Worm (Caenorhabditis elegans): ENCODE data around the gene gar-2.

Gene gar-2

ce11 chrIII:6348578-6348977 lies 39.4 kb downstream of the gar-2 start (continued):
- TF ChIP-seq zag-1 (tag; optimal IDR thresholded peaks at IDR 0.05), result no peak
- TF ChIP-seq nhr-90 (tag; optimal IDR thresholded peaks at IDR 0.05; ENCODE audit: poor library complexity), result no peak
- no peak for TF ChIP-seq ces-1 (GFP tag; optimal IDR thresholded peaks at IDR 0.05)
- TF ChIP-seq nhr-20 (tag; optimal IDR thresholded peaks at IDR 0.05), result no peak
- no peak for TF ChIP-seq C04F5.9 (tag; optimal IDR thresholded peaks at IDR 0.05)
- TF ChIP-seq aly-2 (tag; optimal IDR thresholded peaks at IDR 0.05), result no peak
- no peak for TF ChIP-seq zip-4 (GFP tag; optimal IDR thresholded peaks at IDR 0.05)
- TF ChIP-seq ceh-63 (GFP tag; optimal IDR thresholded peaks at IDR 0.05), result no peak
- no peak for TF ChIP-seq nhr-77 (tag; optimal IDR thresholded peaks at IDR 0.05)
- no peak for TF ChIP-seq grh-1 (GFP tag; IDR thresholded peaks at IDR 0.05)
- no peak for TF ChIP-seq nhr-11 (tag; optimal IDR thresholded peaks at IDR 0.05)
- no peak for TF ChIP-seq unc-98 (GFP tag; IDR thresholded peaks at IDR 0.05)
- TF ChIP-seq lin-13 (GFP tag; optimal IDR thresholded peaks at IDR 0.05), result no peak
- TF ChIP-seq hlh-4 (tag; optimal IDR thresholded peaks at IDR 0.05), result no peak
- no peak for TF ChIP-seq hpl-2 (GFP tag; optimal IDR thresholded peaks at IDR 0.05)
- no peak for TF ChIP-seq nhr-12 (tag; optimal IDR thresholded peaks at IDR 0.05)
- TF ChIP-seq fkh-10 (GFP tag; optimal IDR thresholded peaks at IDR 0.05), result peak; percentile 12
- TF ChIP-seq skn-1 (tag; optimal IDR thresholded peaks at IDR 0.05), result no peak
- no peak for TF ChIP-seq ama-1 (optimal IDR thresholded peaks at IDR 0.05)
- no peak for TF ChIP-seq snpc-4 (tag; optimal IDR thresholded peaks at IDR 0.05)
- no peak for TF ChIP-seq ceh-88 (GFP tag; IDR thresholded peaks at IDR 0.05)
- peak; percentile 44 for TF ChIP-seq egl-13 (tag; optimal IDR thresholded peaks at IDR 0.05)
- no peak for TF ChIP-seq unc-130 (tag; optimal IDR thresholded peaks at IDR 0.05)
- TF ChIP-seq nhr-237 (tag; optimal IDR thresholded peaks at IDR 0.05), result no peak
- TF ChIP-seq nhr-85 (tag), result no peak
- 0 out of 2 replicates have a peak, but pooled peaks have one; percentile 2 for TF ChIP-seq isw-1 (GFP tag; IDR thresholded peaks at IDR 0.05)
- TF ChIP-seq swsn-7 (tag; optimal IDR thresholded peaks at IDR 0.05), result peak; percentile 21
- TF ChIP-seq pqm-1 (tag; optimal IDR thresholded peaks at IDR 0.05), result no peak

DNA sequence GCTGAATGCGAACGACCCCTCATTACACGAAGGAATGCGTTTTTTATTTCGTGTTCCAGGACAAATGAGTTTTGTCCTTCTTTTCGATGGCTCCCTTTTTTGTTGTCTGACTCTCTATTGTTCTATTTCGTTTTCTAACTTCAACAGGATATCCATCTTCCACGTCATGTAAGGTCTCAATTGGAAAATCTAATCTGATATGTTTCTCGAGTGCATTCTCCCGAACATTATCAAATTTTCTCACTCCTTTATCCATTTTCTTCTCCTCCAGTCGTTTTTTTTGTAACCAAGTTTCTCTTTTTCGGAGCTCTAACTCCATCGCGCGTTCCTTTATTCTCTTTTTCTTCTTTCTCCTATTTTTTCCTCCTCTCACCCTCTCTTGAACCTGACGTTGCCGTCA lies 41.3 kb downstream of the gar-2 start:
- TF ChIP-seq lin-14 (GFP tag; optimal IDR thresholded peaks at IDR 0.05) (peak; percentile 48), fkh-10 (GFP tag; optimal IDR thresholded peaks at IDR 0.05) (peak; percentile 92), Y116A8C.19 (tag; optimal IDR thresholded peaks at IDR 0.05; ENCODE audit: borderline replicate concordance) (no peak)

DNA sequence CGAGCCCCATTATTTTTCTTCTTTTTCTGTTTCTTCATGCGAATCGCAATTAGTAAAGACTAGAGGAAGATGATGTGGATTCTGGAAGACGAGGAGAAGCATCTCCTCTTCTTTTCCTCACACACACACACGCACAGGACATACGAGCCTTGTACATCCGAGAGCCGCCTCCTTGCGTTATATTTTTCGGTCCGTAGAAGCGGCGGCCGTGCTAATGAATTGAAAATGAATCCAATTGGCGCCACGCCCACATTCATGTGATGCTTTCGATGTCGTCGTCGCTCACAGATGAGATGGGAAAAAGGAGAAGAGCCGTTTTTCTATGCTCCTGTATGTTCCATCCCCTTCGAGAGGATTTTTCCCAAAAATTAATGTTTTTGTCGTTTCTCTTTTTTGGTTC lies 42.3 kb downstream of the gar-2 start:
- no peak for TF ChIP-seq alr-1 (tag; optimal IDR thresholded peaks at IDR 0.05; ENCODE audit: borderline replicate concordance)
- no peak for TF ChIP-seq lir-3 (tag; optimal IDR thresholded peaks at IDR 0.05; ENCODE audit: poor library complexity)
- TF ChIP-seq nhr-71 (tag; optimal IDR thresholded peaks at IDR 0.05), result peak; percentile 20
- TF ChIP-seq unc-86 (tag; optimal IDR thresholded peaks at IDR 0.05), result peak; percentile 4
- no peak for TF ChIP-seq egl-13 (tag; optimal IDR thresholded peaks at IDR 0.05)
- TF ChIP-seq ceh-63 (GFP tag; optimal IDR thresholded peaks at IDR 0.05), result peak; percentile 63
- peak; percentile 70 for TF ChIP-seq lin-14 (GFP tag; optimal IDR thresholded peaks at IDR 0.05)
- TF ChIP-seq aha-1 (tag; optimal IDR thresholded peaks at IDR 0.05), result no peak

DNA sequence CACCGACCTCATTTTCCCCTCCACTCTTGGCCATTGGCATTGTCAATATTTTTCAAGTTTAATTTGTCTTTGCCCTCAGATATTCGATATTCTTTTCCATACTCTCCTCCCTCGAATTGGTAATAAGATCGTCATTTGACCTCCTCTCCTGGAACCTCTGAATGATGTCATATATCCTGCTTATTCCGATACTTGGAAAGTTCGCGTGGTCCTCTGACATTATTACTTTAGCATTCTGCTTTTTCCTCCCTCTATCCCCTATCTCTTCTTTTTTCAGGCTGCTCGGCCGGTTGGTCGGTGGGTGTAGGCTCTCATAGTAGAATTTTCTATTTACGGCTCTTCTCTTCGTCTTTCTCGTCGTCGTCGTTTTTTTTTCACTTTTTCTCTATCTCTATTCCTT lies 43.3 kb downstream of the gar-2 start:
- TF ChIP-seq lin-39 (tag; optimal IDR thresholded peaks at IDR 0.05) (no peak), lsy-2 (tag; optimal IDR thresholded peaks at IDR 0.05) (peak; percentile 10 to 24), C34B4.2 (tag; optimal IDR thresholded peaks at IDR 0.05) (no peak), fos-1 (tag; optimal IDR thresholded peaks at IDR 0.05) (no peak), lir-3 (tag; optimal IDR thresholded peaks at IDR 0.05; ENCODE audit: poor library complexity) (peak; percentile 15), fkh-10 (GFP tag; optimal IDR thresholded peaks at IDR 0.05) (peak; percentile 88), pqm-1 (tag; optimal IDR thresholded peaks at IDR 0.05) (no peak), nhr-237 (tag; optimal IDR thresholded peaks at IDR 0.05) (no peak), ces-1 (GFP tag; optimal IDR thresholded peaks at IDR 0.05) (peak; percentile 21), dpl-1 (GFP tag; optimal IDR thresholded peaks at IDR 0.05) (no peak), grh-1 (GFP tag; IDR thresholded peaks at IDR 0.05) (no peak), alr-1 (tag; optimal IDR thresholded peaks at IDR 0.05; ENCODE audit: borderline replicate concordance) (no peak), ceh-63 (GFP tag; optimal IDR thresholded peaks at IDR 0.05) (no peak), mab-9 (GFP tag; IDR thresholded peaks at IDR 0.05) (no peak), sox-4 (tag; optimal IDR thresholded peaks at IDR 0.05) (no peak), zag-1 (tag; optimal IDR thresholded peaks at IDR 0.05) (no peak), tlp-1 (tag; optimal IDR thresholded peaks at IDR 0.05) (no peak), ceh-88 (GFP tag; IDR thresholded peaks at IDR 0.05) (no peak), dsc-1 (tag; optimal IDR thresholded peaks at IDR 0.05) (peak; percentile 5), unc-30 (tag; optimal IDR thresholded peaks at IDR 0.05) (no peak), nhr-47 (tag; optimal IDR thresholded peaks at IDR 0.05) (peak; percentile 71), Y116A8C.19 (tag; optimal IDR thresholded peaks at IDR 0.05; ENCODE audit: borderline replicate concordance) (no peak), mdl-1 (tag; optimal IDR thresholded peaks at IDR 0.05) (no peak), swsn-7 (tag; optimal IDR thresholded peaks at IDR 0.05) (peak; percentile 54), mep-1 (tag; optimal IDR thresholded peaks at IDR 0.05) (no peak)
